Worm (Caenorhabditis elegans) whole organism, L4 larva: ENCODE measurements around the gene sax-2.
A peak's percentile ranks its signal among the peaks of the same experiment; 100 is the strongest.

Source experiments
- D1046.2 ChIP-seq: fragments of 200-800 bp; sonication (Bioruptor generic); IDR thresholded peaks from 2 replicates; pipeline ENCODE4 v1.3.6; 2022; ENCODE audit warnings: missing genetic modification characterization, missing compliant biosample characterization
- F26F4.8 ChIP-seq: fragments of 200-800 bp; sonication (Bioruptor generic); conservative IDR thresholded peaks from 2 replicates; pipeline ENCODE4 v1.3.6; 2022; ENCODE audit warnings: missing genetic modification characterization, missing compliant biosample characterization
- F37D6.2 ChIP-seq: sonication (generic microtip); optimal IDR thresholded peaks from 2 replicates; lab custom pipeline; 2016; ENCODE audit warnings: mild to moderate bottlenecking, missing genetic modification characterization, missing compliant biosample characterization
- T26A8.4 ChIP-seq: fragments of 200-800 bp; sonication (Bioruptor generic); IDR thresholded peaks from 2 replicates; pipeline ENCODE4 v1.3.6; 2022; ENCODE audit warnings: missing genetic modification characterization, missing compliant biosample characterization
- Y75B8A.6 ChIP-seq: fragments of 200-800 bp; sonication (Bioruptor generic); IDR thresholded peaks from 2 replicates; pipeline ENCODE4 v1.3.6; 2022; ENCODE audit warnings: missing genetic modification reagents, missing genetic modification characterization, missing compliant biosample characterization
- attf-4 ChIP-seq: sonication (generic microtip); optimal IDR thresholded peaks from 3 replicates; lab custom pipeline; 2017; ENCODE audit warnings: missing biosample characterization, missing genetic modification characterization
- ceh-20 ChIP-seq: fragments of 200-800 bp; sonication (Bioruptor generic); IDR thresholded peaks from 2 replicates; pipeline ENCODE4 v1.3.6; 2022; ENCODE audit warnings: missing genetic modification reagents, missing genetic modification characterization, missing compliant biosample characterization
- daf-16 ChIP-seq, 3 experiments: sonication (generic microtip); optimal IDR thresholded peaks; 2 replicates each; lab custom pipeline; 2016 to 2017; ENCODE audit warnings: missing genetic modification characterization in 3 of 3, missing genetic modification reagents in 3 of 3, mild to moderate bottlenecking in 2 of 3, missing compliant biosample characterization in 2 of 3, missing biosample characterization in 1 of 3, moderate library complexity in 1 of 3
- dmd-6 ChIP-seq: fragments of 200-800 bp; sonication (Bioruptor generic); IDR thresholded peaks from 2 replicates; pipeline ENCODE4 v1.3.6; 2022; ENCODE audit warnings: missing genetic modification reagents, missing genetic modification characterization, missing compliant biosample characterization
- dmd-8 ChIP-seq: fragments of 200-800 bp; sonication (Bioruptor generic); IDR thresholded peaks from 2 replicates; pipeline ENCODE4 v1.3.6; 2022; ENCODE audit warnings: missing genetic modification characterization, missing compliant biosample characterization
- dve-1 ChIP-seq: sonication (generic microtip); optimal IDR thresholded peaks from 2 replicates; lab custom pipeline; 2017; ENCODE audit warnings: antibody characterized with exemption, mild to moderate bottlenecking, missing genetic modification characterization, missing compliant biosample characterization; ENCODE audit not compliant: insufficient read depth
- egl-27 ChIP-seq: sonication (generic microtip); optimal IDR thresholded peaks from 3 replicates; lab custom pipeline; 2017; ENCODE audit warnings: missing biosample characterization, missing genetic modification reagents, missing genetic modification characterization
- gei-8 ChIP-seq: fragments of 200-800 bp; sonication (Bioruptor generic); optimal IDR thresholded peaks from 2 replicates; lab custom pipeline; 2018; ENCODE audit warnings: mild to moderate bottlenecking, missing genetic modification characterization, missing compliant biosample characterization
- hif-1 ChIP-seq, 2 experiments: sonication (generic microtip); optimal IDR thresholded peaks; 2 replicates each; lab custom pipeline; 2016 to 2017; ENCODE audit warnings: missing compliant biosample characterization in 2 of 2, missing genetic modification characterization in 2 of 2, missing genetic modification reagents in 2 of 2, missing genotype in 2 of 2, mild to moderate bottlenecking in 1 of 2
- hlh-11 ChIP-seq: fragments of 200-800 bp; sonication (Bioruptor generic); optimal IDR thresholded peaks from 2 replicates; lab custom pipeline; 2018; ENCODE audit warnings: mild to moderate bottlenecking, missing genetic modification characterization, missing compliant biosample characterization
- hmg-1.1 ChIP-seq: fragments of 200-800 bp; sonication (Bioruptor generic); IDR thresholded peaks from 2 replicates; pipeline ENCODE4 v1.3.6; 2022; ENCODE audit warnings: missing genetic modification reagents, missing genetic modification characterization, missing compliant biosample characterization
- lim-7 ChIP-seq: fragments of 200-800 bp; sonication (Bioruptor generic); IDR thresholded peaks from 2 replicates; pipeline ENCODE4 v1.3.6; 2022; ENCODE audit warnings: missing genetic modification characterization, missing compliant biosample characterization
- lin-1 ChIP-seq: fragments of 200-800 bp; sonication (Bioruptor generic); IDR thresholded peaks from 2 replicates; pipeline ENCODE4 v1.3.6; 2022; ENCODE audit warnings: missing genetic modification reagents, missing genetic modification characterization, missing compliant biosample characterization
- madf-9 ChIP-seq: fragments of 200-800 bp; sonication (Bioruptor generic); conservative IDR thresholded peaks from 2 replicates; pipeline ENCODE4 v1.3.6; 2022; ENCODE audit warnings: missing genetic modification reagents, missing genetic modification characterization, missing compliant biosample characterization
- mdl-1 ChIP-seq, 2 experiments: fragments of 150-350 bp in 1 of 2; sonication (generic microtip) in 1 of 2; optimal IDR thresholded peaks; 2 replicates each; lab custom pipeline; 2014 to 2017; ENCODE audit warnings: missing biosample characterization in 2 of 2, missing genetic modification characterization in 2 of 2
- mes-2 ChIP-seq: sonication (generic microtip); optimal IDR thresholded peaks from 2 replicates; lab custom pipeline; 2016; ENCODE audit warnings: missing genotype, mild to moderate bottlenecking, missing genetic modification characterization, missing compliant biosample characterization; ENCODE audit not compliant: poor library complexity, severe bottlenecking
- mxl-3 ChIP-seq: fragments of 200-800 bp; sonication (Bioruptor generic); optimal IDR thresholded peaks from 2 replicates; lab custom pipeline; 2018; ENCODE audit warnings: mild to moderate bottlenecking, missing genetic modification characterization, missing compliant biosample characterization
- nhr-102 ChIP-seq: sonication (generic microtip); optimal IDR thresholded peaks from 2 replicates; lab custom pipeline; 2016; ENCODE audit warnings: mild to moderate bottlenecking, missing genetic modification characterization, moderate library complexity, missing compliant biosample characterization
- nhr-28 ChIP-seq: fragments of 150-350 bp; optimal IDR thresholded peaks from 2 replicates; lab custom pipeline; 2014; ENCODE audit warnings: missing biosample characterization, missing genetic modification characterization
- nhr-41 ChIP-seq: fragments of 200-800 bp; sonication (Bioruptor generic); IDR thresholded peaks from 2 replicates; pipeline ENCODE4 v1.3.6; 2022; ENCODE audit warnings: missing genetic modification reagents, missing genetic modification characterization, missing compliant biosample characterization
- nhr-48 ChIP-seq: sonication (generic microtip); optimal IDR thresholded peaks from 2 replicates; lab custom pipeline; 2016; ENCODE audit warnings: mild to moderate bottlenecking, missing genetic modification characterization, missing compliant biosample characterization
- php-3 ChIP-seq: fragments of 200-800 bp; sonication (Bioruptor generic); IDR thresholded peaks from 2 replicates; pipeline ENCODE4 v1.3.6; 2022; ENCODE audit warnings: missing genetic modification reagents, missing genetic modification characterization, missing compliant biosample characterization
- pqm-1 ChIP-seq: sonication (generic microtip); optimal IDR thresholded peaks from 2 replicates; lab custom pipeline; 2017; ENCODE audit warnings: missing biosample characterization, missing genetic modification characterization
- spr-1 ChIP-seq: sonication (generic microtip); optimal IDR thresholded peaks from 2 replicates; lab custom pipeline; 2016; ENCODE audit warnings: mild to moderate bottlenecking, missing genetic modification characterization, missing compliant biosample characterization
- tra-1 ChIP-seq: fragments of 200-800 bp; sonication (Bioruptor generic); IDR thresholded peaks from 2 replicates; pipeline ENCODE4 v1.3.6; 2022; ENCODE audit warnings: missing genetic modification reagents, missing genetic modification characterization, missing compliant biosample characterization
- unc-130 ChIP-seq: sonication (generic microtip); optimal IDR thresholded peaks from 2 replicates; lab custom pipeline; 2016; ENCODE audit warnings: missing genetic modification reagents, missing genetic modification characterization, missing compliant biosample characterization
- unc-62 ChIP-seq, 3 experiments: fragments of 150-350 bp in 1 of 3; sonication (generic microtip); optimal IDR thresholded peaks in 2 of 3; peaks in 1 of 3; 1 replicate in 1 of 3; 2 replicates in 2 of 3; lab custom pipeline; 2014 to 2017; ENCODE audit warnings: missing biosample characterization in 3 of 3, missing genetic modification characterization in 3 of 3, missing genetic modification reagents in 3 of 3, missing genotype in 1 of 3
- zfp-2 ChIP-seq: sonication (generic microtip); optimal IDR thresholded peaks from 2 replicates; lab custom pipeline; 2016; ENCODE audit warnings: mild to moderate bottlenecking, missing genetic modification characterization, missing compliant biosample characterization

The sax-2 gene

ce11 chrIII:5141935-5142334 lies 32.4 kb downstream of the sax-2 start:
- TF ChIP-seq attf-4 (tag; lab: Kevin White, UChicago), result no peak
- TF ChIP-seq madf-9 (GFP tag; lab: Robert Waterston, UW), result no peak
- 0 out of 2 replicates have a peak, but pooled peaks have one; percentile 20 for TF ChIP-seq tra-1 (GFP tag; lab: Robert Waterston, UW)
- peak; percentile 34; the same call in 1 of the 2 replicates for TF ChIP-seq dmd-6 (GFP tag; lab: Robert Waterston, UW)
- no peak for TF ChIP-seq dmd-8 (GFP tag; lab: Robert Waterston, UW)
- TF ChIP-seq hlh-11 (tag; lab: Kevin White, UChicago), result peak; percentile 18
- TF ChIP-seq T26A8.4, result no peak
- no peak for TF ChIP-seq hif-1 (tag; optimal IDR thresholded peaks at IDR 0.05; lab: Kevin White, UChicago)
- TF ChIP-seq unc-62 (GFP tag; optimal IDR thresholded peaks at IDR 0.05 in 1 of 2; lab: Kevin White, UChicago), result peak in 1 of 2 experiments; percentile 52
- TF ChIP-seq unc-62 (tag; optimal IDR thresholded peaks at IDR 0.05; lab: Kevin White, UChicago), result no peak
- no peak for TF ChIP-seq spr-1

DNA sequence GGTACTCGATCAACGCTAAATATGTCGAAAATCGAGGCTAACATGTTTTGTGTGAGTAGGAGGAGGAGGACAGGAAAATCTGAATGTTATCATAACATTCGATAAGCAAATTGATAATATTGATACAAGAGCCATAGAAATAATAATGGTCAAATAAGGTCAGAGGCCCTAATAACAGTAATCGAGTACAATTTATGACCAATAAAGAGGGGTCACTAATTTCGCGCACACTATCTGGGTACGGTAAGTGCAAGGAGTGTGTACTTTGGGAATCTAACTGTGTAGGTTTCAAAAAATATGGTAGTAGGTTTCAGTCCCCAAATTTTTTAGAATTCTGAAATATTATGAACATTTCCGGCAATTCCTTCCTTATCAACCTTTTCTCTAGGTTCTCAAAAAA lies 34.0 kb downstream of the sax-2 start:
- peak in 1 of 2 experiments; percentile 58 for TF ChIP-seq unc-62 (GFP tag; optimal IDR thresholded peaks at IDR 0.05 in 1 of 2; lab: Kevin White, UChicago)
- TF ChIP-seq unc-62 (tag; optimal IDR thresholded peaks at IDR 0.05; lab: Kevin White, UChicago), result no peak
- TF ChIP-seq F26F4.8 (GFP tag; lab: Robert Waterston, UW), result no peak

- TF ChIP-seq mes-2 (tag; lab: Kevin White, UChicago), result no peak
- no peak for TF ChIP-seq F37D6.2 (tag; lab: Kevin White, UChicago)
- no peak for TF ChIP-seq mdl-1 (tag; optimal IDR thresholded peaks at IDR 0.05; lab: Kevin White, UChicago)
- TF ChIP-seq Y75B8A.6 (GFP tag; lab: Robert Waterston, UW), result no peak
- TF ChIP-seq D1046.2, result no peak
- no peak for TF ChIP-seq nhr-102 (tag; lab: Kevin White, UChicago)
Measured at ce11 chrIII:5144169-5144568, 34.7 kb downstream of the sax-2 start.

DNA sequence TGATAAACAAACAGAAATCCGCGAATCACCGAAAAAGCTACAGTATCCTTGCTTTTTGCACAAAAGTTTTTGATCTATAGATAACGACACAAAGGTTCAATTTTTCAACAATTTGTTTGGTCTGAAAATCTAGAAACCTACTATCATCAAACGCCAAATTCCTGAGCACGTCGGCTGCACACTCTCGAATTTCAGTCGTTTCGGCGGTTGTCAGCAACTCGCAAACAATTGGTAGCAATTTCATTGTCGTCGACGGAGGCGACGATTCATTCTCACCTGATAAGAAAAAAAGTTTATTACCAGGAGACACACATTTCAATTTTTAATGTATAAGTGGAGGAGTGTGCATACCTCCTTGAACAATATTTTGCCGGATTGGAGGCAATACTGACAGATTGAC lies 36.4 kb downstream of the sax-2 start:
- TF ChIP-seq nhr-28 (tag; lab: Kevin White, UChicago) (peak; percentile 17), gei-8 (GFP tag; lab: Kevin White, UChicago) (no peak), nhr-41 (GFP tag; lab: Robert Waterston, UW) (no peak), pqm-1 (tag; lab: Kevin White, UChicago) (peak; percentile 42), tra-1 (GFP tag; lab: Robert Waterston, UW) (0 out of 2 replicates have a peak, but pooled peaks have one; percentile 52), hlh-11 (tag; lab: Kevin White, UChicago) (peak; percentile 52), php-3 (GFP tag; lab: Robert Waterston, UW) (0 out of 2 replicates have a peak, but pooled peaks have one; percentile 48), dve-1 (tag; lab: Kevin White, UChicago) (peak; percentile 22), daf-16 (GFP tag; optimal IDR thresholded peaks at IDR 0.05; lab: Kevin White, UChicago) (no peak), daf-16 (tag; optimal IDR thresholded peaks at IDR 0.05; lab: Kevin White, UChicago) (peak; percentile 52), zfp-2 (tag; lab: Kevin White, UChicago) (no peak), lim-7 (GFP tag; lab: Robert Waterston, UW) (no peak), madf-9 (GFP tag; lab: Robert Waterston, UW) (no peak), unc-130 (GFP tag; lab: Kevin White, UChicago) (no peak), mxl-3 (GFP tag; lab: Kevin White, UChicago) (no peak), attf-4 (tag; lab: Kevin White, UChicago) (no peak), dmd-6 (GFP tag; lab: Robert Waterston, UW) (peak; percentile 51; the same call in 1 of the 2 replicates)
- TF ChIP-seq, all 104 proteins: peak for 8

- TF ChIP-seq pqm-1 (tag; lab: Kevin White, UChicago), result peak; percentile 39
- no peak for TF ChIP-seq egl-27 (tag; lab: Kevin White, UChicago)
- peak in 1 of 2 experiments; percentile 70 for TF ChIP-seq unc-62 (GFP tag; optimal IDR thresholded peaks at IDR 0.05 in 1 of 2; lab: Kevin White, UChicago)
- no peak for TF ChIP-seq unc-62 (tag; optimal IDR thresholded peaks at IDR 0.05; lab: Kevin White, UChicago)
- TF ChIP-seq mxl-3 (GFP tag; lab: Kevin White, UChicago), result peak; percentile 33
- TF ChIP-seq hlh-11 (tag; lab: Kevin White, UChicago), result peak; percentile 65
- TF ChIP-seq dmd-6 (GFP tag; lab: Robert Waterston, UW), result peak; percentile 65
- TF ChIP-seq lin-1 (GFP tag; lab: Robert Waterston, UW), result 0 out of 2 replicates have a peak, but pooled peaks have one; percentile 22
- TF ChIP-seq dve-1 (tag; lab: Kevin White, UChicago), result peak; percentile 71
- no peak for TF ChIP-seq daf-16 (GFP tag; optimal IDR thresholded peaks at IDR 0.05; lab: Kevin White, UChicago)
- TF ChIP-seq daf-16 (tag; optimal IDR thresholded peaks at IDR 0.05; lab: Kevin White, UChicago), result peak; percentile 86
- no peak for TF ChIP-seq nhr-48 (tag; lab: Kevin White, UChicago)
- no peak for TF ChIP-seq hmg-1.1 (GFP tag; lab: Robert Waterston, UW)
- TF ChIP-seq ceh-20 (GFP tag; lab: Robert Waterston, UW), result peak; percentile 84
- TF ChIP-seq php-3 (GFP tag; lab: Robert Waterston, UW), result peak; percentile 98
- TF ChIP-seq nhr-28 (tag; lab: Kevin White, UChicago), result peak; percentile 48
- TF ChIP-seq tra-1 (GFP tag; lab: Robert Waterston, UW), result peak; percentile 78
- TF ChIP-seq, all 104 proteins: peak for 12
Measured at ce11 chrIII:5146749-5147148, 37.2 kb downstream of the sax-2 start.
